Worm (Caenorhabditis elegans): ENCODE results near the gene F53H4.4.

DNA sequence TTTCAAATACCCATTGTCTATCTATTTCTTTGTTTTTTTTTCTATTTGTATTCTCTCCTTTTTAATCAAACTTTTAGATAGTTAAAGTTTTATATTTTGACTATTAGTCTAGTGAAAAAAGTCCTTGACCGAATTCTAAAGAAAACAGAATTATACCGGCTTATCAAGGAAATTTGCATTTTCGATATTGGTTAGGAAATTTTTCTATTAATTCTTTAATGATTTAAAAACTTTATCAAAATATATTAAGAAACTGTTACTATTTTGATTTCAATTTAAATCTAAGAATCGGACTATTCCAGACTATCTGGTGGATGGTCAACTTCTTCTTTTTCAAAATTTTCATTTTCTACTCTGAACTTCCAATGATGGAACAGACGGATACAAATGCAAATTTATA, 38.1 kb upstream of the F53H4.4 start, which contains the start of gene Y7A5A.20:
- TF ChIP-seq sox-4 (tag; optimal IDR thresholded peaks at IDR 0.05) = no peak
- TF ChIP-seq unc-62 (GFP tag; optimal IDR thresholded peaks at IDR 0.05) = no peak
- TF ChIP-seq nhr-11 (tag; optimal IDR thresholded peaks at IDR 0.05) = no peak
- TF ChIP-seq lir-3 (tag; optimal IDR thresholded peaks at IDR 0.05; ENCODE audit: poor library complexity) = no peak
- TF ChIP-seq skn-1 (tag; optimal IDR thresholded peaks at IDR 0.05) = no peak
- no peak for TF ChIP-seq lin-13 (GFP tag; optimal IDR thresholded peaks at IDR 0.05)
- TF ChIP-seq ceh-82 (tag; optimal IDR thresholded peaks at IDR 0.05) = no peak
- TF ChIP-seq isw-1 (GFP tag; IDR thresholded peaks at IDR 0.05) = no peak
- TF ChIP-seq fkh-4 (tag; optimal IDR thresholded peaks at IDR 0.05; ENCODE audit: borderline replicate concordance) = no peak
- no peak for TF ChIP-seq snpc-4 (tag; optimal IDR thresholded peaks at IDR 0.05)
- no peak for TF ChIP-seq ztf-4 (tag; optimal IDR thresholded peaks at IDR 0.05)
- TF ChIP-seq efl-3 (GFP tag; optimal IDR thresholded peaks at IDR 0.05) = no peak
